Worm (Caenorhabditis elegans) whole organism, L4/young adult: ENCODE data around the gene spop-1.

Experiments
- W03F9.2 ChIP-seq: fragments of 150-350 bp; optimal IDR thresholded peaks from 2 replicates; lab custom pipeline; 2014; ENCODE audit warnings: missing biosample characterization, missing genetic modification characterization
- him-1 ChIP-seq: sonication (generic microtip); optimal IDR thresholded peaks from 2 replicates; lab custom pipeline; 2016; ENCODE audit warnings: missing genotype, missing genetic modification reagents, missing genetic modification characterization, missing compliant biosample characterization

DNA sequence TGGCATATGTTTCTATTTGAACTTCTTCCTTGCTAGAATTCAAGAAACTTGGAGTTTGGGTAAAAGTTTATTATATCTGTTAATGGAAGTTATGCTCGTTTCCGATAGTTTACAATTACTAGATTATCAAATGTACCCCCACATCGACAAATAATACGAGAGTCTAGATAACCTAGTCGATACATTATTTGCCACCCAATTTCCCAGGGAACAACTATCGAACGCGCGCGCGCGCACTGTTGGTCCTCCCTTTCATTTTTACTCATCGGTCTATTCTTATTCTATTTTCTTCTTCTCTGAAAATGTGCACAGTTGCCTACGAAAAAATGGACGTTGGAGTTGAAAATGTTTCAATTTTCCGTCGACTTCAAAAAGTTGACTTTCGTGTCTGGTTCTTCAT is 37.3 kb downstream of the spop-1 start, which contains the start of gene T16G12.13:
- TF ChIP-seq W03F9.2 (tag; lab: Kevin White, UChicago) (no peak), him-1 (tag; lab: Kevin White, UChicago) (no peak)
